Worm (Caenorhabditis elegans): ENCODE measurements around the gene dmsr-9.
A peak's percentile ranks its signal among the peaks of the same experiment; 100 is the strongest.

The dmsr-9 gene

DNA sequence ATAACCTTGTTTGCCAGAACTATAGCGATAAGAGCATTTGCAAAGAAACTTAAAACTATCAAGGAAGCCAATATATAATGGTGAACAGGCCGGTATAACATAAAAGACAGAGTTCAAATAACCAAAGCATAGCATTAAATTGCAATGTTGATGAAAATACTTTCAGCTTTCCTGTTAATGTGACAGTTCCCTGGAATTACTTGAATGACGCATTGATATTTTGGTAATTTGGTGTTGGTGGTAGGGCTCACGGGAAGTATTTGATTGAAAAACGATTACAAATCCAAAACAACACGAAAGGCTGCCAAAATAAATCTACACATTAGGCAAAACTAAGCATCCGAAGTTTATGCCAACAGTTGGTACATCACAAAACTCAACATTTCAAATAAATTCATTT lies 9.5 kb upstream of the dmsr-9 start, which contains the start of gene dmsr-16:
TSS of gene dmsr-16 (minus strand) at position 101 of the 400 bp plus-strand sequence.
- TF ChIP-seq ztf-29 (GFP tag; IDR thresholded peaks at IDR 0.05): no peak
- no peak for TF ChIP-seq cog-1 (tag; optimal IDR thresholded peaks at IDR 0.05)
- no peak for TF ChIP-seq ztf-23 (GFP tag; IDR thresholded peaks at IDR 0.05)
- no peak for TF ChIP-seq T22C8.4 (GFP tag; IDR thresholded peaks at IDR 0.05)
- no peak for TF ChIP-seq tab-1 (GFP tag; IDR thresholded peaks at IDR 0.05)
- TF ChIP-seq flt-1 (GFP tag; IDR thresholded peaks at IDR 0.05): no peak
- TF ChIP-seq klf-2 (GFP tag; conservative IDR thresholded peaks at IDR 0.05): no peak
- no peak for TF ChIP-seq med-1 (GFP tag; optimal IDR thresholded peaks at IDR 0.05; ENCODE audit: insufficient read depth)
- TF ChIP-seq ref-1 (GFP tag; conservative IDR thresholded peaks at IDR 0.05): no peak

DNA sequence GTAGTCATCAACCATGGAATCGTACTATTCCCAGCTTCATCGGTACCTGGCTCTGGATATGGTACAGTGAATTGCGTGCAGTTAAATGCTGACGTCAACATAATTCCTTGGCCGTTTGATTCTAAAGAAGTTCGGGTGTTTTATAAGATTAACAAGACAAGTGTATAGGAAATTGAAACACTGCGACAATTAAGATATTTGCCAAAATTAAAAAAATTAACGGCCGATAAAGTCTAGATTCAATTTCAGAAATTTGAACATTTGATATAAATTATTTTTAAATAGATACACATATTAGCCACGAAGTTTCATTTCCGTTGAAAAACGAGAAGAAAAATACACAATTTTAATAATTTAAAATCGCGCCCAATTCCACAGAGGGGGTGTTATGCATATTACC lies 6.9 kb upstream of the dmsr-9 start, which contains the start of gene dmsr-12:
TSS of gene dmsr-12 (minus strand) at position 101 of the 400 bp plus-strand sequence.
- TF ChIP-seq tab-1 (GFP tag; IDR thresholded peaks at IDR 0.05): no peak
- no peak for TF ChIP-seq ztf-29 (GFP tag; IDR thresholded peaks at IDR 0.05)
- no peak for TF ChIP-seq cog-1 (tag; optimal IDR thresholded peaks at IDR 0.05)
- no peak for TF ChIP-seq ztf-23 (GFP tag; IDR thresholded peaks at IDR 0.05)
- no peak for TF ChIP-seq klf-2 (GFP tag; conservative IDR thresholded peaks at IDR 0.05)
- no peak for TF ChIP-seq med-1 (GFP tag; optimal IDR thresholded peaks at IDR 0.05; ENCODE audit: insufficient read depth)
- TF ChIP-seq T22C8.4 (GFP tag; IDR thresholded peaks at IDR 0.05): no peak
- no peak for TF ChIP-seq ref-1 (GFP tag; conservative IDR thresholded peaks at IDR 0.05)
- no peak for TF ChIP-seq flt-1 (GFP tag; IDR thresholded peaks at IDR 0.05)

DNA sequence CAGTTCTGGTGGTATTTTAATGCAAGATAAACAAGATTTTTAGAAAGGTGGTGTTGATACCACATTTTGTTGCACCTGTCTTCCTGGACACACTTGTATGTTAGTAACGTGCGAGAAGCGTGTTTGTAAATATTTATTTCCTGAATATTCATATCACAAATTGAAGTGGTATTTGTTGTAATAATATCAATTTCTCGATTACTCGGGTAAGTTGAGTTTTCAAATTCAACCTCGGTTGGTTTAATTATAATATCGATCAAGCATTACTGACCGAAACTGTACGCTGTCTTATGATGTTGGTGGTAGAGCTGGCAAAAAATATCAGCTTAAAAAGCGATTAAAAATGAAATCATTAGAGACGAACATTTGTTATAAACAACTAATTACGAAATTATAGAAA lies 4.5 kb upstream of the dmsr-9 start, which contains the start of gene dmsr-11:
TSS of gene dmsr-11 (minus strand) at position 101 of the 400 bp plus-strand sequence.
- TF ChIP-seq ztf-23 (GFP tag; IDR thresholded peaks at IDR 0.05): no peak
- no peak for TF ChIP-seq med-1 (GFP tag; optimal IDR thresholded peaks at IDR 0.05; ENCODE audit: insufficient read depth)
- TF ChIP-seq klf-2 (GFP tag; conservative IDR thresholded peaks at IDR 0.05): no peak
- no peak for TF ChIP-seq ztf-29 (GFP tag; IDR thresholded peaks at IDR 0.05)
- TF ChIP-seq ref-1 (GFP tag; conservative IDR thresholded peaks at IDR 0.05): no peak
- TF ChIP-seq tab-1 (GFP tag; IDR thresholded peaks at IDR 0.05): no peak
- no peak for TF ChIP-seq flt-1 (GFP tag; IDR thresholded peaks at IDR 0.05)
- TF ChIP-seq cog-1 (tag; optimal IDR thresholded peaks at IDR 0.05): no peak

DNA sequence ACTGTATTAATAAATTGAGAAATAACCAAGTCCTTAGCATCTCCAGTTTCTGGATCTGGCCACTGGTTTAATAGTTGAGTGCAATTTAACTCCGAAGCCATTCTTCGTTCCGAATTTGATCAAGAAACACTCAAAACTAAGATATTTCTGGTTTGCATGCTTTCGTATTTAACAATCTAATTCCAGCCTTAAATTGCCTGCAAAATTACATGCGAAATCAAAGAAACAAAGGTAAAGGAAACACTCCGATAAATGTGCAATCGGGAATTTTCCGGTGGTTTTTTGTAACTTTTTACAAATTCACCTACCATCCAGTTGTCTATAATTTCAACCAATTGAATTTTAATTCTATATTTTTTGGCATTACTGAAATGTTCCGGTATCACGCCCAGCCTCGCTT lies 2.4 kb upstream of the dmsr-9 start, which contains the start of gene dmsr-10:
TSS of gene dmsr-10 (minus strand) at position 101 of the 400 bp plus-strand sequence.
- no peak for TF ChIP-seq klf-2 (GFP tag; conservative IDR thresholded peaks at IDR 0.05)
- no peak for TF ChIP-seq ref-1 (GFP tag; conservative IDR thresholded peaks at IDR 0.05)
- TF ChIP-seq tab-1 (GFP tag; IDR thresholded peaks at IDR 0.05): no peak
- TF ChIP-seq ztf-29 (GFP tag; IDR thresholded peaks at IDR 0.05): no peak
- TF ChIP-seq T22C8.4 (GFP tag; IDR thresholded peaks at IDR 0.05): no peak
- no peak for TF ChIP-seq ztf-23 (GFP tag; IDR thresholded peaks at IDR 0.05)
- TF ChIP-seq cog-1 (tag; optimal IDR thresholded peaks at IDR 0.05): no peak
- TF ChIP-seq med-1 (GFP tag; optimal IDR thresholded peaks at IDR 0.05; ENCODE audit: insufficient read depth): no peak
- no peak for TF ChIP-seq flt-1 (GFP tag; IDR thresholded peaks at IDR 0.05)

DNA sequence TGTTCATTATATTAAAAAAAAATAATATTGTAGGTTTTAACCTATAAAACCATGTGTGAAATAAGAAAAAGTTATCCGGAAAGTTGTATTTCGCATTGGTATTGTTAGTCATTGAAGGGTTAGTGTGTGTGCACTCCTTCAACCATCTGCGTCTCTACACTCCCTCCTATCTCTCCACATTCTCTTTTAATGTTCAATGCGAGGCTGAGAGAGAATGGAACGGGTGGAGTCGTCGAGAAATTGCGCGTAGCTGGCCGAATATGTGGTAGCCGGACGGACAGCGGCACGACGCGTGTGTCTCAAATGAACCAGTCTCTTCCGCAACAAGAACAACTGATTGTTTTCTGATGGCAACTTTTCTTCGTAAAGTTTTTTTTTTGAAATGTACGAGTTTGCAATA lies 2.6 kb downstream of the dmsr-9 start:
- TF ChIP-seq T22C8.4 (GFP tag; IDR thresholded peaks at IDR 0.05) (no peak), ztf-29 (GFP tag; IDR thresholded peaks at IDR 0.05) (no peak), tab-1 (GFP tag; IDR thresholded peaks at IDR 0.05) (no peak), med-1 (GFP tag; optimal IDR thresholded peaks at IDR 0.05; ENCODE audit: insufficient read depth) (no peak), cog-1 (tag; optimal IDR thresholded peaks at IDR 0.05) (peak; percentile 65)

DNA sequence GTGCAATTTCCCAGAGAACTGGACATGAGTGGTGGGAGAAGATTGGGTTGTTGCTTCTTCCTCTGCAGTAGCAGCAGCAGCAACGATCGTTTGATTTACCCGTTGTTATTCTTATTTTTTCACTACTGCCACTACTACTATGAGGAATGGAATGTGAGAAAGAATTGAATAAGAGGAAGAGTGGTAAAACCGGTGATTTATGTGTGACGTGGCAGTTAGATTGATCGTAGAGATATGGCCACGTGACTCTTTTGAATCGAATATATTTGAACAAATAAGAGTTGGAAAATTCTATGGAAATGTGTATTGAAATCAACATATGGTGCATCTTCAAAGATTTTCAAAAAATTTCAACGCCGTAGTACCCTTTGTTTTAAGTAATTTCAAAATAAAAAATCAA lies 3.2 kb downstream of the dmsr-9 start:
- TF ChIP-seq T22C8.4 (GFP tag; IDR thresholded peaks at IDR 0.05): no peak
- no peak for TF ChIP-seq ztf-23 (GFP tag; IDR thresholded peaks at IDR 0.05)
- TF ChIP-seq tab-1 (GFP tag; IDR thresholded peaks at IDR 0.05): no peak
- no peak for TF ChIP-seq cog-1 (tag; optimal IDR thresholded peaks at IDR 0.05)
- no peak for TF ChIP-seq flt-1 (GFP tag; IDR thresholded peaks at IDR 0.05)
- TF ChIP-seq ref-1 (GFP tag; conservative IDR thresholded peaks at IDR 0.05): no peak
- no peak for TF ChIP-seq ztf-29 (GFP tag; IDR thresholded peaks at IDR 0.05)

DNA sequence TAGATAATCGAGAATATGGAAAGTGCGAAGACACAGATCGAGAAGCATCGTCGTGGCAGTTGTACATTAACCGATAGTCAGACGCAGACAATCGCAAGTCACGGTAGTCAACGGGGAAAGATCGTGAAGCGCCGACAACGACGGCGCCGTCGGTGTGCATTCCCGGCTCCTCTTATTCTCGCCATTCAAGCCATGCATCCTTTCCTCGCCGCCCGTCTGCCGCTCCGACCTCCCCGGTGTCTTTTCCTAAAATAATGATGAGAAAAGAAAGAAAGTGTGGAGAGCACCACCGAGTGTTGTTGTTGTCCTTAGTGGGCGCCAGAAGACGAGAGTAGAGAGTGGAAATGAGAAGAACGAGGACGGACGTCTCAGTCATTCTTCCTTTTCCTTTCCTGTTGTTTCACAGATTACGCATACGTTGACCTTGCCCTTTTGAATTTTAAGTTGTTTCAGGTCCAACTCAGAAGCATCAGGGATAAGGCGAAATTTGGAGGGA lies 5.7 kb downstream of the dmsr-9 start, which contains the start of gene ZC404.1:
TSS of gene ZC404.1 (plus strand) at position 446 of the 496 bp plus-strand sequence.
- no peak for TF ChIP-seq med-1 (GFP tag; optimal IDR thresholded peaks at IDR 0.05; ENCODE audit: insufficient read depth)
- no peak for TF ChIP-seq cog-1 (tag; optimal IDR thresholded peaks at IDR 0.05)
- TF ChIP-seq ztf-29 (GFP tag; IDR thresholded peaks at IDR 0.05): no peak
- no peak for TF ChIP-seq klf-2 (GFP tag; conservative IDR thresholded peaks at IDR 0.05)
- TF ChIP-seq ref-1 (GFP tag; conservative IDR thresholded peaks at IDR 0.05): no peak
- TF ChIP-seq ztf-23 (GFP tag; IDR thresholded peaks at IDR 0.05): no peak
- no peak for TF ChIP-seq T22C8.4 (GFP tag; IDR thresholded peaks at IDR 0.05)
- no peak for TF ChIP-seq tab-1 (GFP tag; IDR thresholded peaks at IDR 0.05)
- no peak for TF ChIP-seq flt-1 (GFP tag; IDR thresholded peaks at IDR 0.05)

DNA sequence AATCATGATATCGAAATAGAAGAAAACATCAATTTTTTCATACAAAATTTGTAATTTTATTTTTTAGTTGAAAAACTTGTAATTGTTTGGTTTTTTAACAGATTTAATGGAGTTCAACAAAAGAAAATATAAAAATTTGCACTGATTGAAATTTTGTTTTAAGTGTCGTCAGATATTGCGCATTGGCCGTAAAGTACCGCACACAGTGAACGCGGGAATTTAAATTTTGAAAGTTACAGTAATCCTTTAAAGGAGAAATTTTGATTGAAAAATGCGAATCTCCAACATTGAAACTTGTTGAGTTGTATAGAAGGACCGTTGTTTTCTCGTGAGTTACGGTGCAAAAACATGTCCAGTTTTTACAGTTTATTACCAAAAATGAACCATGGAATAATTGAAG lies 6.5 kb downstream of the dmsr-9 start:
- TF ChIP-seq tab-1 (GFP tag; IDR thresholded peaks at IDR 0.05) (no peak), klf-2 (GFP tag; conservative IDR thresholded peaks at IDR 0.05) (no peak), ztf-23 (GFP tag; IDR thresholded peaks at IDR 0.05) (no peak), med-1 (GFP tag; optimal IDR thresholded peaks at IDR 0.05; ENCODE audit: insufficient read depth) (no peak), T22C8.4 (GFP tag; IDR thresholded peaks at IDR 0.05) (no peak), ztf-29 (GFP tag; IDR thresholded peaks at IDR 0.05) (no peak)

DNA sequence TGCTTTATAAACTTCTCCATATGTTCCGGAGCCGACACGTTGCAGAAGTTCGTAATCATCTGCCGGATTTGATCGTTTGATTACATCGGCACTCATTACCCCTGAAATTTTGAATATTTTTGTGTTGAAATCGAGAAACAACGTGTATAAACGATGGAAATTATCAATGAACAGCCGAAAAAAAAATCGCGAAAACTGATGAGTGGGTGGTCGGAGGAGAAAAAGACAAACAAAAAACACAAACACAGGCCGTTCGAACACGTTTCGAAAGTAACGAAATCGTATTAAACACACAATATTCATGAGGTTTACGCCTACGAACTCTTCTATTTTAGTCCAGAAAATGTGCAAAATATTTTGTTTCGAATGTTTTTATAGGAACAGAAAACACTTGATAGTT lies 6.9 kb downstream of the dmsr-9 start, which contains the start of gene gck-2:
TSS of gene gck-2 (minus strand) at position 101 of the 400 bp plus-strand sequence.
- TF ChIP-seq med-1 (GFP tag; optimal IDR thresholded peaks at IDR 0.05; ENCODE audit: insufficient read depth): no peak
- TF ChIP-seq tab-1 (GFP tag; IDR thresholded peaks at IDR 0.05): no peak
- no peak for TF ChIP-seq T22C8.4 (GFP tag; IDR thresholded peaks at IDR 0.05)
- no peak for TF ChIP-seq flt-1 (GFP tag; IDR thresholded peaks at IDR 0.05)
- no peak for TF ChIP-seq ztf-29 (GFP tag; IDR thresholded peaks at IDR 0.05)
- TF ChIP-seq ztf-23 (GFP tag; IDR thresholded peaks at IDR 0.05): no peak
- TF ChIP-seq cog-1 (tag; optimal IDR thresholded peaks at IDR 0.05): no peak
- TF ChIP-seq klf-2 (GFP tag; conservative IDR thresholded peaks at IDR 0.05): no peak
- no peak for TF ChIP-seq ref-1 (GFP tag; conservative IDR thresholded peaks at IDR 0.05)
